Worm (Caenorhabditis elegans): ENCODE data around the gene unc-32.

DNA sequence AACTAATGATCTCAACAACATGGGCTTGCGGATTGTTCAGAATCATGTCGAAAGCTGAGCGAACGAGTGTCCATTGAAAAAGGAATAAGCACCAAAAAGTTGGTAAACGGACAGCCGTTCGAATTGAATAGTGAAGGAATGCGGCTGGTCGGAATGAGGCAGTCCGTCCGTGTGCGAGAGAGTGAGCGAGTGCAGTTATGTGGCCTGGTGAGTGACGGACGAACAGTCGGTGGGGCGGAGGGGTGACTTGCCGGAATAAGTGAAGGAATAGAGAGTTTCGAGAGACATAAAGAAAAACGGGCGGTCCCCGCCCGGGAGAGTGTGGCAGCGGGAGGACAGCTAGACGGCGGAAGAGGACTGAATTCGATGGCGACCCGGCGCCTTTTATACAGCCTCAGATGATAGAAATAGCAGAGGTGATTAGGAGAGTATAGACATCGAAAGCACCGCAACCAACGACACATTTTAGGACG is 40.1 kb upstream of the unc-32 start:
- TF ChIP-seq klf-2 (GFP tag; conservative IDR thresholded peaks at IDR 0.05) (no peak), flt-1 (GFP tag; IDR thresholded peaks at IDR 0.05) (0 out of 2 replicates have a peak, but pooled peaks have one; percentile 54), med-1 (GFP tag; optimal IDR thresholded peaks at IDR 0.05; ENCODE audit: insufficient read depth) (no peak), cog-1 (tag; optimal IDR thresholded peaks at IDR 0.05) (peak; percentile 11), T22C8.4 (GFP tag; IDR thresholded peaks at IDR 0.05) (no peak), tab-1 (GFP tag; IDR thresholded peaks at IDR 0.05) (peak; percentile 51; the same call in 1 of the 2 replicates), ztf-29 (GFP tag; IDR thresholded peaks at IDR 0.05) (no peak)
